Worm (Caenorhabditis elegans) whole organism, young adult: Measurements from ENCODE around the gene algn-12.
A peak's percentile ranks its signal among the peaks of the same experiment; 100 is the strongest.

ENCODE experiments used
- F49E8.2 ChIP-seq: sonication (generic microtip); optimal IDR thresholded peaks from 3 replicates; lab custom pipeline; 2017; ENCODE audit warnings: missing genetic modification characterization, mild to moderate bottlenecking, missing compliant biosample characterization, antibody characterized with exemption, moderate library complexity; ENCODE audit not compliant: insufficient read depth
- F57C9.4 ChIP-seq: sonication (generic microtip); optimal IDR thresholded peaks from 2 replicates; lab custom pipeline; 2017; ENCODE audit warnings: mild to moderate bottlenecking, missing genetic modification characterization, missing compliant biosample characterization
- Y56A3A.18 ChIP-seq: fragments of 200-800 bp; sonication (Bioruptor generic); IDR thresholded peaks from 2 replicates; pipeline ENCODE4 v1.3.6; 2022; ENCODE audit warnings: missing genetic modification reagents, missing genetic modification characterization, missing compliant biosample characterization
- akir-1 ChIP-seq: fragments of 200-800 bp; sonication (Bioruptor generic); optimal IDR thresholded peaks from 2 replicates; lab custom pipeline; 2018; ENCODE audit warnings: mild to moderate bottlenecking, missing genetic modification characterization, moderate library complexity, missing compliant biosample characterization
- him-1 ChIP-seq: sonication (generic microtip); optimal IDR thresholded peaks from 2 replicates; lab custom pipeline; 2016; ENCODE audit warnings: missing genotype, missing genetic modification reagents, missing genetic modification characterization, missing compliant biosample characterization
- lin-54 ChIP-seq: fragments of 200-800 bp; sonication (Bioruptor generic); optimal IDR thresholded peaks from 2 replicates; lab custom pipeline; 2018; ENCODE audit warnings: mild to moderate bottlenecking, missing genetic modification characterization, missing compliant biosample characterization
- lsl-1 ChIP-seq: fragments of 200-800 bp; sonication (Bioruptor generic); optimal IDR thresholded peaks from 2 replicates; lab custom pipeline; 2018; ENCODE audit warnings: mild to moderate bottlenecking, missing genetic modification characterization, moderate library complexity, missing compliant biosample characterization
- ztf-18 ChIP-seq: sonication (generic microtip); optimal IDR thresholded peaks from 2 replicates; lab custom pipeline; 2016; ENCODE audit warnings: missing genotype, mild to moderate bottlenecking, missing genetic modification characterization, missing compliant biosample characterization

DNA sequence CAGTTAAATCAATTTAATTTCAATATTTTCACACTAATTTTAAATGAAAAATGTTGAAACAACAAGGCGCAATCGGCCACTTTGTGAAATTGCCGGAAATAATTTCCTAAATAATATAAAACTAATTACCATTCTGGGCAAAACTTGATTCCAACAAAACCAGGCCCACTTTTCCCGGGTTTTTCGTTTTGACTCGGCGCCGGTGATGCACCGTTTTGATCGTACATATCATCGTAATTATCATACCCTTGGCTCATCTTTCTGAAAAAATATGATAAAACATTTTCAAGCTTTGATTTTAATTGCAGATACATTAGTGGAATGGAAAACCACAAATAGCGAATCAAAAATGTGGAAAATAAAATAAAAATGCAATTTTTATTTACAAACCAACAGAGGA lies 22.9 kb upstream of the algn-12 start, which contains the start of gene rpb-9:
- TF ChIP-seq Y56A3A.18 (GFP tag; lab: Robert Waterston, UW) = peak; percentile 25; the same call in 1 of the 2 replicates
- TF ChIP-seq ztf-18 = no peak
- TF ChIP-seq lin-54 = no peak
- no peak for TF ChIP-seq him-1 (tag; lab: Kevin White, UChicago)
- TF ChIP-seq F49E8.2 (tag; lab: Kevin White, UChicago) = peak; percentile 30
- no peak for TF ChIP-seq lsl-1
- TF ChIP-seq F57C9.4 (tag; lab: Kevin White, UChicago) = no peak
- TF ChIP-seq akir-1 (GFP tag; lab: Kevin White, UChicago) = no peak
